Worm (Caenorhabditis elegans) whole organism, L1 larva: ENCODE measurements around the gene T06A1.1.

Experiments used
- C04F5.9 ChIP-seq: sonication (generic microtip); optimal IDR thresholded peaks from 2 replicates; lab custom pipeline; 2016; ENCODE audit warnings: missing genetic modification characterization, missing compliant biosample characterization
- ama-1 ChIP-seq: fragments of 150-350 bp; optimal IDR thresholded peaks from 2 replicates; lab custom pipeline; 2014
- blmp-1 ChIP-seq: fragments of 150-350 bp; optimal IDR thresholded peaks from 2 replicates; lab custom pipeline; 2014; ENCODE audit warnings: missing biosample characterization, missing genetic modification characterization
- egl-27 ChIP-seq, 2 experiments: fragments of 150-350 bp in 1 of 2; sonication (generic microtip); optimal IDR thresholded peaks; 3 replicates each; lab custom pipeline; 2017 to 2018; ENCODE audit warnings: missing biosample characterization in 2 of 2, missing genetic modification characterization in 2 of 2, missing genetic modification reagents in 2 of 2
- fos-1 ChIP-seq: fragments of 150-350 bp; optimal IDR thresholded peaks from 2 replicates; lab custom pipeline; 2014; ENCODE audit warnings: missing biosample characterization, missing genetic modification characterization
- lir-3 ChIP-seq: sonication (generic microtip); optimal IDR thresholded peaks from 2 replicates; lab custom pipeline; 2016; ENCODE audit warnings: mild to moderate bottlenecking, missing genetic modification characterization, moderate library complexity, missing compliant biosample characterization; ENCODE audit not compliant: poor library complexity
- nhr-237 ChIP-seq: fragments of 150-350 bp; optimal IDR thresholded peaks from 2 replicates; lab custom pipeline; 2014; ENCODE audit warnings: missing biosample characterization, missing genetic modification characterization
- nhr-76 ChIP-seq: sonication (generic microtip); optimal IDR thresholded peaks from 2 replicates; lab custom pipeline; 2017; ENCODE audit warnings: missing biosample characterization, missing genetic modification characterization
- nhr-77 ChIP-seq: fragments of 150-350 bp; optimal IDR thresholded peaks from 2 replicates; lab custom pipeline; 2014; ENCODE audit warnings: missing biosample characterization, missing genetic modification characterization
- sup-37 ChIP-seq: fragments of 200-800 bp; sonication (Bioruptor generic); optimal IDR thresholded peaks from 2 replicates; lab custom pipeline; 2018; ENCODE audit warnings: mild to moderate bottlenecking, missing genetic modification characterization, missing compliant biosample characterization
- unc-62 ChIP-seq: fragments of 150-350 bp; optimal IDR thresholded peaks from 2 replicates; lab custom pipeline; 2014; ENCODE audit warnings: missing biosample characterization, missing genetic modification reagents, missing genetic modification characterization
- ztf-11 ChIP-seq, 2 experiments: sonication (generic microtip); optimal IDR thresholded peaks; 2 replicates each; lab custom pipeline; 2016 to 2017; ENCODE audit warnings: missing genetic modification characterization in 2 of 2, missing biosample characterization in 1 of 2, missing compliant biosample characterization in 1 of 2

DNA sequence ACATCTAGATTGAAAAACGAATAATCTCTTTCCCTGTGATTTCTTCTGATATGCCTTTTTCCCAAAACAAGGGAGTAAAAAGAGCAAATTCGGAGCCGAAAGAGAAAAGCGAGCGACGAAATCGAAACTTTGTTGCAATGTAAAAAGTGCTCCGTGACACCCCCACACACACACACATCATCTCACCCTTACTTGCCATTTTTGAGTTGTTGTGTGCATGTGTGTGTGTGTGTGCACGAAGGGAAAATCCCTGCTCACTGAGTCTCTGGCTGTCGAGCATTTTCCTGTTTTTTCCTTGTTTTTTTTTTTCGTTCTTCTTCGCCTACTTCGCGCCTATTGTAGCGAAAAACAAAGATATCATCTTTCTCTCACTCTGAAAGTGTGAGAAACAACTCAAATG is 38.4 kb downstream of the T06A1.1 start:
- TF ChIP-seq egl-27 (tag; optimal IDR thresholded peaks at IDR 0.05; lab: Kevin White, UChicago), result no peak
- TF ChIP-seq nhr-76 (tag; lab: Kevin White, UChicago), result no peak
- TF ChIP-seq ztf-11 (tag; optimal IDR thresholded peaks at IDR 0.05; lab: Kevin White, UChicago), result no peak
- no peak for TF ChIP-seq C04F5.9 (tag; lab: Kevin White, UChicago)
- TF ChIP-seq ama-1, result no peak
- TF ChIP-seq nhr-237, result no peak
- no peak for TF ChIP-seq nhr-77 (tag; lab: Kevin White, UChicago)
- TF ChIP-seq fos-1 (tag; lab: Kevin White, UChicago), result no peak
- no peak for TF ChIP-seq sup-37 (GFP tag; lab: Kevin White, UChicago)
- no peak for TF ChIP-seq lir-3 (tag; lab: Kevin White, UChicago)
- TF ChIP-seq unc-62 (GFP tag; lab: Kevin White, UChicago), result no peak
- TF ChIP-seq blmp-1 (tag; lab: Kevin White, UChicago), result no peak
